Fruit fly (Drosophila melanogaster) whole organism, prepupa: ENCODE data around the gene CG10958.

Source experiments
- CG11902 ChIP-seq: fragments of 200-800 bp; sonication (Bioruptor generic); optimal IDR thresholded peaks from 3 replicates; lab custom pipeline; 2016; ENCODE audit warnings: missing biosample characterization, missing genetic modification characterization
- CG16779 ChIP-seq: fragments of 200-800 bp; sonication (Bioruptor generic); optimal IDR thresholded peaks from 3 replicates; lab custom pipeline; 2017; ENCODE audit warnings: missing biosample characterization, mild to moderate bottlenecking, missing genetic modification characterization
- CG3032 ChIP-seq: fragments of 200-800 bp; optimal IDR thresholded peaks from 2 replicates; lab custom pipeline; 2019; ENCODE audit warnings: missing biosample characterization, mild to moderate bottlenecking, missing genetic modification characterization, moderate library complexity
- CG8632 ChIP-seq: fragments of 200-800 bp; sonication (Bioruptor generic); optimal IDR thresholded peaks from 3 replicates; lab custom pipeline; 2016; ENCODE audit warnings: missing biosample characterization, missing genetic modification characterization
- Met ChIP-seq: fragments of 200-800 bp; sonication (Bioruptor generic); optimal IDR thresholded peaks from 3 replicates; lab custom pipeline; 2016; ENCODE audit warnings: missing biosample characterization, missing genetic modification characterization
- OdsH ChIP-seq: fragments of 200-800 bp; sonication (Bioruptor generic); optimal IDR thresholded peaks from 3 replicates; lab custom pipeline; 2016; ENCODE audit warnings: missing biosample characterization, missing genetic modification characterization
- acj6 ChIP-seq: fragments of 200-800 bp; sonication (Bioruptor generic); optimal IDR thresholded peaks from 3 replicates; lab custom pipeline; 2016; ENCODE audit warnings: missing biosample characterization, missing genetic modification characterization
- dac ChIP-seq: fragments of 200-800 bp; sonication (Bioruptor generic); optimal IDR thresholded peaks from 2 replicates; lab custom pipeline; 2017; ENCODE audit warnings: missing biosample characterization, mild to moderate bottlenecking, missing genetic modification characterization
- esn ChIP-seq: fragments of 200-800 bp; sonication (Bioruptor generic); optimal IDR thresholded peaks from 2 replicates; lab custom pipeline; 2016; ENCODE audit warnings: missing biosample characterization, mild to moderate bottlenecking, missing genetic modification characterization, moderate library complexity
- fkh ChIP-seq: fragments of 200-800 bp; sonication (Bioruptor generic); optimal IDR thresholded peaks from 3 replicates; lab custom pipeline; 2017; ENCODE audit warnings: missing biosample characterization, mild to moderate bottlenecking, missing genetic modification characterization, moderate library complexity
- spab ChIP-seq: fragments of 200-800 bp; sonication (Bioruptor generic); optimal IDR thresholded peaks from 2 replicates; lab custom pipeline; 2017; ENCODE audit warnings: missing biosample characterization, mild to moderate bottlenecking, missing genetic modification characterization, missing genetic modification reagents
- topi ChIP-seq: fragments of 200-800 bp; sonication (Bioruptor generic); optimal IDR thresholded peaks from 3 replicates; lab custom pipeline; 2016; ENCODE audit warnings: missing biosample characterization, missing genetic modification characterization

DNA sequence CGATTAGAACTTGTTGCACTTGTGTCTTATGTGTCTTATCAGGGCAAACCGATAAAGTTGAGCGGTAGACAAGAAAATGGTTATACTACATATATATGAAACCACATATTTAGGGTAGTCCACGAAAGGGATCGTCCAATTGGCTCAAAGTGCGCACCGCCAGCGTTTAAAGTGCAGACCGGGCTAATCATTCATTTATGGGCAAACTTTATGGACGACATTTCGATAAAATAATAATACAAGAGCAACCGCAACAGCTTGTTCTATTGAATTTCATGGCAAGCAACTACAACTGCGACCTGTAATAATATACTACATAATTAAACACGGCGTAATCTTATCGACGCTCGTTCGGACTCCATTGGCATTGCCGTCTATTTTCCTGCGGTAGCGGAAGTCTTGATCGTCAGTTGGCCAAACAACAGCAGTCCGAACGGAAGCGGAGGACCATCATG is 3.4 kb downstream of the CG10958 start, which contains the start of the genes cyr and CG2120:
- TF ChIP-seq CG3032 (tag; lab: Kevin White, UChicago) (no peak), dac (GFP tag; lab: Kevin White, UChicago) (no peak), OdsH (no peak), CG16779 (no peak), topi (GFP tag; lab: Kevin White, UChicago) (no peak), fkh (GFP tag; lab: Kevin White, UChicago) (no peak), spab (GFP tag; lab: Kevin White, UChicago) (no peak), acj6 (no peak), CG8632 (GFP tag; lab: Kevin White, UChicago) (no peak), esn (GFP tag; lab: Kevin White, UChicago) (no peak), Met (GFP tag; lab: Kevin White, UChicago) (no peak), CG11902 (GFP tag; lab: Kevin White, UChicago) (no peak)
